Fruit fly (Drosophila melanogaster): ENCODE results near the gene CG13607.

The CG13607 gene

dm6 chr3R:24106059-24106631 lies 10.0 kb downstream of the CG13607 start (continued):
- TF ChIP-seq Sox100B (GFP tag; optimal IDR thresholded peaks at IDR 0.05) (peak; percentile 24), kah (GFP tag; optimal IDR thresholded peaks at IDR 0.05) (no peak), CG17359 (tag; optimal IDR thresholded peaks at IDR 0.05) (peak; percentile 65), pzg (GFP tag; optimal IDR thresholded peaks at IDR 0.05) (peak; percentile 11), Atf-2 (GFP tag; optimal IDR thresholded peaks at IDR 0.05) (no peak), CG7839 (tag; optimal IDR thresholded peaks at IDR 0.05) (peak; percentile 35), CG7357 (GFP tag; IDR thresholded peaks at IDR 0.05) (no peak), CG12104 (GFP tag; optimal IDR thresholded peaks at IDR 0.05) (no peak), peb (GFP tag; IDR thresholded peaks at IDR 0.05) (no peak), CG1024 (GFP tag; IDR thresholded peaks at IDR 0.05) (no peak), stwl (tag; optimal IDR thresholded peaks at IDR 0.05) (peak; percentile 62), fd64A (GFP tag; optimal IDR thresholded peaks at IDR 0.05) (no peak), fu2 (GFP tag; optimal IDR thresholded peaks at IDR 0.05) (no peak), dmrt99B (tag; optimal IDR thresholded peaks at IDR 0.05) (peak; percentile 47), CG6765 (GFP tag; optimal IDR thresholded peaks at IDR 0.05) (no peak), CG10979 (tag; optimal IDR thresholded peaks at IDR 0.05) (peak; percentile 55), BtbVII (GFP tag; optimal IDR thresholded peaks at IDR 0.05) (peak; percentile 64), CG1603 (tag; optimal IDR thresholded peaks at IDR 0.05) (peak; percentile 52), crol (GFP tag; IDR thresholded peaks at IDR 0.05) (no peak), Spps (tag; optimal IDR thresholded peaks at IDR 0.05) (no peak), CG13424 (tag; optimal IDR thresholded peaks at IDR 0.05) (peak; percentile 50), unc-4 (GFP tag; IDR thresholded peaks at IDR 0.05; ENCODE audit: partially characterized antibody) (no peak), nau (GFP tag; optimal IDR thresholded peaks at IDR 0.05) (no peak), CG12659 (GFP tag; optimal IDR thresholded peaks at IDR 0.05) (peak; percentile 42), CG3995 (GFP tag; optimal IDR thresholded peaks at IDR 0.05) (peak; percentile 56), CG11504 (tag; optimal IDR thresholded peaks at IDR 0.05) (peak; percentile 32), sug (tag; optimal IDR thresholded peaks at IDR 0.05) (no peak), CG9727 (GFP tag; optimal IDR thresholded peaks at IDR 0.05) (peak; percentile 32), CG10274 (GFP tag; optimal IDR thresholded peaks at IDR 0.05) (no peak), CG18599 (GFP tag; optimal IDR thresholded peaks at IDR 0.05) (peak; percentile 76), D (optimal IDR thresholded peaks at IDR 0.05) (no peak), D (GFP tag; optimal IDR thresholded peaks at IDR 0.05) (peak; percentile 30), CG12942 (GFP tag; optimal IDR thresholded peaks at IDR 0.05) (peak; percentile 29), unpg (GFP tag; optimal IDR thresholded peaks at IDR 0.05) (peak; percentile 57), CG10654 (GFP tag; optimal IDR thresholded peaks at IDR 0.05) (peak; percentile 11), CG2129 (GFP tag; IDR thresholded peaks at IDR 0.05; ENCODE audit: partially characterized antibody) (no peak), Trl (optimal IDR thresholded peaks at IDR 0.05) (no peak), Trl (GFP tag; optimal IDR thresholded peaks at IDR 0.05) (peak; percentile 16), tin (GFP tag; optimal IDR thresholded peaks at IDR 0.05) (peak; percentile 58), ems (GFP tag; optimal IDR thresholded peaks at IDR 0.05) (peak; percentile 65), lbe (GFP tag; optimal IDR thresholded peaks at IDR 0.05) (peak; percentile 86), caup (GFP tag; optimal IDR thresholded peaks at IDR 0.05; ENCODE audit: severe bottlenecking) (peak; percentile 43), zfh2 (GFP tag; optimal IDR thresholded peaks at IDR 0.05) (peak; percentile 24), Mes4 (GFP tag; optimal IDR thresholded peaks at IDR 0.05) (peak; percentile 18), CG18011 (GFP tag; optimal IDR thresholded peaks at IDR 0.05) (peak; percentile 64), Dll (GFP tag; IDR thresholded peaks at IDR 0.05; ENCODE audit: partially characterized antibody) (no peak), gcm2 (GFP tag; optimal IDR thresholded peaks at IDR 0.05) (no peak), Med (GFP tag) (peak; percentile 94), chn (GFP tag; optimal IDR thresholded peaks at IDR 0.05) (peak; percentile 41), kay (GFP tag; optimal IDR thresholded peaks at IDR 0.05) (peak; percentile 14)
